Worm (Caenorhabditis elegans): ENCODE measurements around the gene cyp-35A3.

Gene cyp-35A3

ce11 chrV:4047541-4047940 lies 25.1 kb downstream of the cyp-35A3 start, which contains the start of gene srh-169:
TSS of gene srh-169 (plus strand) at chrV:4047841.
- no peak for TF ChIP-seq ceh-13 (GFP tag; optimal IDR thresholded peaks at IDR 0.05)
- no peak for TF ChIP-seq flt-1 (GFP tag; IDR thresholded peaks at IDR 0.05)
- TF ChIP-seq pes-1 (GFP tag; IDR thresholded peaks at IDR 0.05) = no peak
- no peak for TF ChIP-seq hmbx-1 (tag; optimal IDR thresholded peaks at IDR 0.05)
- no peak for TF ChIP-seq ama-1 (optimal IDR thresholded peaks at IDR 0.05)
- no peak for TF ChIP-seq ets-7 (tag; optimal IDR thresholded peaks at IDR 0.05)
- no peak for TF ChIP-seq sea-1 (GFP tag; conservative IDR thresholded peaks at IDR 0.05)
- no peak for TF ChIP-seq hmg-4 (GFP tag; optimal IDR thresholded peaks at IDR 0.05)
- no peak for TF ChIP-seq tbx-37 (GFP tag; conservative IDR thresholded peaks at IDR 0.05)
- TF ChIP-seq scrt-1 (GFP tag; IDR thresholded peaks at IDR 0.05) = no peak
- no peak for TF ChIP-seq ceh-36 (tag; optimal IDR thresholded peaks at IDR 0.05)
- no peak for TF ChIP-seq hnd-1 (tag; optimal IDR thresholded peaks at IDR 0.05)
- no peak for TF ChIP-seq B0310.2 (tag; optimal IDR thresholded peaks at IDR 0.05)
- no peak for TF ChIP-seq tbx-11 (GFP tag; IDR thresholded peaks at IDR 0.05)
- TF ChIP-seq F13C5.2 (tag; optimal IDR thresholded peaks at IDR 0.05) = no peak
- TF ChIP-seq tra-4 (tag; optimal IDR thresholded peaks at IDR 0.05) = no peak
- TF ChIP-seq aly-1 (tag; optimal IDR thresholded peaks at IDR 0.05) = no peak

DNA sequence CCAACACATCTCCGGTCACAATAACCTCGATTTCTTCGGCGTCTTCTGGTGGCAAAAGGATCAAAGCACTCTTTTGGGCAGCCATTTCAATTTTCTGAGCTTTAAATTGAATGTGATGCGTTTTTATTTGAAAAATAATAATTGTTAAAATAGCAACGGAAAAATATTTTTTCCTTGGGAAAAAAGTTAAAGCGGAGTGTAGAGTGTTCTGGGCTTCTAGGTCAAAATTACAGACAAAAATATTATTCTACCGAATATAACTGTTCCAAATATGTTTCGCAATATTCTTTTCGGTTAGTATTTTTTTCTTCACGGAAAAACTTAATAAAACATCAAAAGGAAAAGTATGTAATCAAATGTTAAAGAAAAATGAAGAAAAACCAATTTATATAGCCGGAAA lies 32.6 kb downstream of the cyp-35A3 start, which contains the start of gene djr-1.2:
Gene djr-1.2 (minus strand): TSS at position 101 of the 400 bp plus-strand sequence.
- TF ChIP-seq scrt-1 (GFP tag; IDR thresholded peaks at IDR 0.05) (no peak), flt-1 (GFP tag; IDR thresholded peaks at IDR 0.05) (no peak), sea-1 (GFP tag; conservative IDR thresholded peaks at IDR 0.05) (no peak), hnd-1 (tag; optimal IDR thresholded peaks at IDR 0.05) (no peak), hmg-4 (GFP tag; optimal IDR thresholded peaks at IDR 0.05) (no peak), ets-7 (tag; optimal IDR thresholded peaks at IDR 0.05) (no peak), hmbx-1 (tag; optimal IDR thresholded peaks at IDR 0.05) (no peak), ceh-13 (GFP tag; optimal IDR thresholded peaks at IDR 0.05) (no peak), B0310.2 (tag; optimal IDR thresholded peaks at IDR 0.05) (no peak)

DNA sequence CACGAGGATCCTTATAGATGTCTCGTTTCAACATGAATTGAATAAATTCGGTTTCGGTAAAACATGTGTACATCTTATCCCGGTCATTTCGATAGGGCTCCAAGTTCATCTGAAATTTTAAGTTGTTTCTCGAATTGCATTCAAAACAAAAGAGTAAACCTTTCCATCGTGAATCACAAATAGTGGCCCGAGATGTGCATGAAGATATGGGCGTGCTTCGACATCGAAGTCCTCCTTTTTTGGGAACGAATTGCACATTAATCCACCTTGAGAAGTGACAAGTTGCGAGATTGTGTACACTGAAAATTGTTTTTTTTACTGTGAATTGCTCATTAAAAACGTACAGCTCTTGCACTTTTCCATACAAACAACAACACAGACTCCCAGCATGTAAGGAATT lies 33.8 kb downstream of the cyp-35A3 start:
- TF ChIP-seq ets-7 (tag; optimal IDR thresholded peaks at IDR 0.05) = no peak
- no peak for TF ChIP-seq aly-1 (tag; optimal IDR thresholded peaks at IDR 0.05)
- no peak for TF ChIP-seq tbx-11 (GFP tag; IDR thresholded peaks at IDR 0.05)
- TF ChIP-seq sea-1 (GFP tag; conservative IDR thresholded peaks at IDR 0.05) = no peak
- TF ChIP-seq pes-1 (GFP tag; IDR thresholded peaks at IDR 0.05) = no peak
- no peak for TF ChIP-seq scrt-1 (GFP tag; IDR thresholded peaks at IDR 0.05)
- no peak for TF ChIP-seq hnd-1 (tag; optimal IDR thresholded peaks at IDR 0.05)
- no peak for TF ChIP-seq ceh-13 (GFP tag; optimal IDR thresholded peaks at IDR 0.05)
- TF ChIP-seq hmg-4 (GFP tag; optimal IDR thresholded peaks at IDR 0.05) = no peak
- TF ChIP-seq tra-4 (tag; optimal IDR thresholded peaks at IDR 0.05) = no peak
- TF ChIP-seq B0310.2 (tag; optimal IDR thresholded peaks at IDR 0.05) = no peak
- TF ChIP-seq ama-1 (optimal IDR thresholded peaks at IDR 0.05) = no peak
- no peak for TF ChIP-seq tbx-37 (GFP tag; conservative IDR thresholded peaks at IDR 0.05)
- TF ChIP-seq hmbx-1 (tag; optimal IDR thresholded peaks at IDR 0.05) = no peak
- no peak for TF ChIP-seq ceh-36 (tag; optimal IDR thresholded peaks at IDR 0.05)
- TF ChIP-seq flt-1 (GFP tag; IDR thresholded peaks at IDR 0.05) = no peak
- no peak for TF ChIP-seq F13C5.2 (tag; optimal IDR thresholded peaks at IDR 0.05)

- TF ChIP-seq hmg-4 (GFP tag; optimal IDR thresholded peaks at IDR 0.05) (no peak), ets-7 (tag; optimal IDR thresholded peaks at IDR 0.05) (no peak), hnd-1 (tag; optimal IDR thresholded peaks at IDR 0.05) (no peak), sea-1 (GFP tag; conservative IDR thresholded peaks at IDR 0.05) (no peak), ceh-13 (GFP tag; optimal IDR thresholded peaks at IDR 0.05) (no peak), B0310.2 (tag; optimal IDR thresholded peaks at IDR 0.05) (no peak), flt-1 (GFP tag; IDR thresholded peaks at IDR 0.05) (no peak), pes-1 (GFP tag; IDR thresholded peaks at IDR 0.05) (no peak), F13C5.2 (tag; optimal IDR thresholded peaks at IDR 0.05) (no peak), ama-1 (optimal IDR thresholded peaks at IDR 0.05) (no peak)
Measured at ce11 chrV:4073455-4073854, 51.0 kb downstream of the cyp-35A3 start, which contains the start of gene otpl-2. TSS of gene otpl-2 (plus strand) at chrV:4073755.
